Fruit fly (Drosophila melanogaster): Measurements from ENCODE around the gene Ent3.

dm6 chr3L:12903611-12904010 is 50.2 kb downstream of the Ent3 start, which contains the start of gene CG32117:
- TF ChIP-seq Dif (GFP tag; optimal IDR thresholded peaks at IDR 0.05; ENCODE audit: partially characterized antibody) (no peak), foxo (GFP tag; optimal IDR thresholded peaks at IDR 0.05) (no peak), CrebA (GFP tag; optimal IDR thresholded peaks at IDR 0.05; ENCODE audit: borderline replicate concordance) (no peak), sage (GFP tag; optimal IDR thresholded peaks at IDR 0.05) (no peak), dl (GFP tag; optimal IDR thresholded peaks at IDR 0.05; ENCODE audit: insufficient read depth in 1 of 2, partially characterized antibody in 2 of 2) (no peak), Dfd (GFP tag; optimal IDR thresholded peaks at IDR 0.05) (no peak)
